Worm (Caenorhabditis elegans) whole organism, L3 larva: ENCODE data around the gene R02F11.3.

Source experiments
- egl-27 ChIP-seq: sonication (generic microtip); optimal IDR thresholded peaks from 4 replicates; lab custom pipeline; 2017; ENCODE audit warnings: missing biosample characterization, missing genetic modification reagents, missing genetic modification characterization
- elt-2 ChIP-seq: sonication (generic microtip); optimal IDR thresholded peaks from 2 replicates; lab custom pipeline; 2016; ENCODE audit warnings: missing genetic modification reagents, mild to moderate bottlenecking, missing genetic modification characterization, missing compliant biosample characterization
- fos-1 ChIP-seq: fragments of 150-350 bp; optimal IDR thresholded peaks from 2 replicates; lab custom pipeline; 2014; ENCODE audit warnings: missing biosample characterization, missing genetic modification characterization
- nhr-237 ChIP-seq: fragments of 150-350 bp; optimal IDR thresholded peaks from 2 replicates; lab custom pipeline; 2014; ENCODE audit warnings: missing biosample characterization, missing genetic modification characterization
- nhr-25 ChIP-seq: sonication (generic microtip); optimal IDR thresholded peaks from 2 replicates; lab custom pipeline; 2017; ENCODE audit warnings: missing biosample characterization, missing genetic modification characterization
- nhr-67 ChIP-seq: fragments of 150-350 bp; optimal IDR thresholded peaks from 2 replicates; lab custom pipeline; 2014; ENCODE audit warnings: missing biosample characterization, missing genetic modification characterization
- pha-4 ChIP-seq: fragments of 150-350 bp; optimal IDR thresholded peaks from 2 replicates; lab custom pipeline; 2014; ENCODE audit warnings: missing biosample characterization, missing genetic modification reagents, missing genetic modification characterization
- skn-1 ChIP-seq: fragments of 150-350 bp; optimal IDR thresholded peaks from 2 replicates; lab custom pipeline; 2014; ENCODE audit warnings: missing biosample characterization, missing genetic modification characterization
- unc-39 ChIP-seq: sonication (generic microtip); optimal IDR thresholded peaks from 4 replicates; lab custom pipeline; 2017; ENCODE audit warnings: missing biosample characterization, missing genetic modification characterization
- unc-62 ChIP-seq: fragments of 150-350 bp; sonication (generic microtip); optimal IDR thresholded peaks from 4 replicates; lab custom pipeline; 2014; ENCODE audit warnings: missing biosample characterization, missing genetic modification reagents, missing genetic modification characterization
- ztf-11 ChIP-seq: fragments of 150-350 bp; optimal IDR thresholded peaks from 2 replicates; lab custom pipeline; 2014; ENCODE audit warnings: missing biosample characterization, missing genetic modification characterization

ce11 chrV:4851138-4851537, 45.4 kb upstream of the R02F11.3 start, which contains the start of gene nex-4:
- no peak for TF ChIP-seq elt-2
- TF ChIP-seq unc-39 (tag; lab: Kevin White, UChicago) = no peak
- no peak for TF ChIP-seq nhr-237 (tag; lab: Kevin White, UChicago)
- no peak for TF ChIP-seq skn-1 (tag; lab: Kevin White, UChicago)
- no peak for TF ChIP-seq fos-1
- TF ChIP-seq unc-62 (GFP tag; lab: Kevin White, UChicago) = no peak
- no peak for TF ChIP-seq ztf-11
- no peak for TF ChIP-seq egl-27
- TF ChIP-seq nhr-67 (tag; lab: Kevin White, UChicago) = no peak
- TF ChIP-seq pha-4 = no peak
- TF ChIP-seq nhr-25 (tag; lab: Kevin White, UChicago) = no peak
